Worm (Caenorhabditis elegans) whole organism, young adult: ENCODE measurements around the gene F13D12.8.

Experiments
- F52B5.7 ChIP-seq: sonication (generic microtip); optimal IDR thresholded peaks from 2 replicates; lab custom pipeline; 2016; ENCODE audit warnings: mild to moderate bottlenecking, missing genetic modification characterization, missing compliant biosample characterization
- aptf-2 ChIP-seq: fragments of 200-800 bp; sonication (Bioruptor generic); conservative IDR thresholded peaks from 2 replicates; pipeline ENCODE4 v1.3.6; 2022; ENCODE audit warnings: missing genetic modification reagents, missing genetic modification characterization, missing compliant biosample characterization
- hmg-20 ChIP-seq: fragments of 200-800 bp; sonication (Bioruptor generic); IDR thresholded peaks from 2 replicates; pipeline ENCODE4 v1.3.6; 2022; ENCODE audit warnings: missing genetic modification reagents, missing genetic modification characterization, missing compliant biosample characterization

DNA sequence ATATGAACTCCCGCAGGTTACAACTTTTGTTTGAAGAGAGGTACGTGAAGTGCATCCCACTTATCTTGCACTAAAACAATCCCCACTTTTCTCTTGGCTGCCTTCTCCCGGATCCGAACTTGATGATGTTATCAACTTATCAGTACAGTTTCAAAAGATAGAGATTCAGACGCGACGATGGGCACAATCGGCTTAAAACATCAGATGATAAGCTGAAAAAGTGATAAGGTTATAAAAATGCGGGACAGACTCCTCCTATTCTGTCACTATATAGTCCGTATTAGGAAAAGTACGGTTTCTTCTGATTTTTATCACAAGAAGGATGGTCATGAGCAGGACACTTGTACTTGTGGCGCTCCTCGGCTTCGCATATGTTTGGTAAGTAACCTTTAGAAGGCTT, 6.8 kb upstream of the F13D12.8 start, which contains the start of gene ctsa-1.2:
- no peak for TF ChIP-seq hmg-20 (GFP tag; lab: Robert Waterston, UW)
- no peak for TF ChIP-seq F52B5.7 (tag; lab: Kevin White, UChicago)
- no peak for TF ChIP-seq aptf-2 (GFP tag; lab: Robert Waterston, UW)
